Fruit fly (Drosophila melanogaster) whole organism, embryonic: ENCODE data around the gene ZnT77C.
A peak's percentile ranks its signal among the peaks of the same experiment; 100 is the strongest.

Experiments
- Awh ChIP-seq: fragments of 200-800 bp; sonication (Bioruptor generic); IDR thresholded peaks from 2 replicates; pipeline ENCODE4, ENCODE4 v1.3.6; 2022; ENCODE audit warnings: missing biosample characterization, missing genetic modification characterization
- Bteb2 ChIP-seq: fragments of 200-800 bp; sonication (Bioruptor generic); optimal IDR thresholded peaks from 2 replicates; lab custom pipeline; 2016; ENCODE audit warnings: missing biosample characterization, missing genetic modification characterization
- CG10321 ChIP-seq: fragments of 200-800 bp; sonication (Bioruptor generic); IDR thresholded peaks from 2 replicates; pipeline ENCODE4 v1.3.6; 2022; ENCODE audit warnings: missing biosample characterization, missing genetic modification characterization
- CG10979 ChIP-seq: fragments of 200-800 bp; sonication (Bioruptor generic); optimal IDR thresholded peaks from 2 replicates; lab custom pipeline; 2018; ENCODE audit warnings: missing biosample characterization, mild to moderate bottlenecking, missing genetic modification characterization, moderate library complexity
- CG11695 ChIP-seq: fragments of 200-800 bp; sonication (Bioruptor generic); IDR thresholded peaks from 3 replicates; pipeline ENCODE4 v1.3.6; 2022; ENCODE audit warnings: missing biosample characterization, missing genetic modification characterization
- CG12071 ChIP-seq: fragments of 200-800 bp; sonication (Bioruptor generic); optimal IDR thresholded peaks from 3 replicates; lab custom pipeline; 2018; ENCODE audit warnings: missing biosample characterization, mild to moderate bottlenecking, missing genetic modification characterization
- CG12391 ChIP-seq: fragments of 200-800 bp; sonication (Bioruptor generic); optimal IDR thresholded peaks from 3 replicates; lab custom pipeline; 2018; ENCODE audit warnings: missing biosample characterization, mild to moderate bottlenecking, missing genetic modification characterization, moderate library complexity
- CG12744 ChIP-seq: fragments of 200-800 bp; sonication (Bioruptor generic); optimal IDR thresholded peaks from 2 replicates; lab custom pipeline; 2016; ENCODE audit warnings: missing biosample characterization, missing genetic modification characterization
- CG12769 ChIP-seq: fragments of 200-800 bp; sonication (Bioruptor generic); optimal IDR thresholded peaks from 2 replicates; lab custom pipeline; 2019; ENCODE audit warnings: missing biosample characterization, mild to moderate bottlenecking, missing genetic modification characterization, moderate library complexity
- CG14050 ChIP-seq: fragments of 200-800 bp; sonication (Bioruptor generic); IDR thresholded peaks from 3 replicates; pipeline ENCODE4 v1.3.6; 2022; ENCODE audit warnings: missing biosample characterization, missing genetic modification characterization
- CG16815 ChIP-seq: fragments of 200-800 bp; sonication (Bioruptor generic); optimal IDR thresholded peaks from 3 replicates; lab custom pipeline; 2017; ENCODE audit warnings: missing biosample characterization, mild to moderate bottlenecking, missing genetic modification characterization
- CG17328 ChIP-seq: fragments of 200-800 bp; sonication (Bioruptor generic); IDR thresholded peaks from 2 replicates; pipeline ENCODE4 v1.3.6; 2022; ENCODE audit warnings: missing biosample characterization, missing genetic modification characterization
- CG17385 ChIP-seq: fragments of 200-800 bp; sonication (Bioruptor generic); optimal IDR thresholded peaks from 3 replicates; lab custom pipeline; 2018; ENCODE audit warnings: missing biosample characterization, mild to moderate bottlenecking, missing genetic modification characterization
- CG2889 ChIP-seq: fragments of 200-800 bp; sonication (Bioruptor generic); IDR thresholded peaks from 3 replicates; pipeline ENCODE4 v1.3.6; 2022; ENCODE audit warnings: missing biosample characterization, missing genetic modification characterization
- CG3065 ChIP-seq: fragments of 200-800 bp; sonication (Bioruptor generic); optimal IDR thresholded peaks from 2 replicates; lab custom pipeline; 2016; ENCODE audit warnings: missing biosample characterization, missing genetic modification characterization
- CG31441 ChIP-seq: fragments of 200-800 bp; sonication (Bioruptor generic); IDR thresholded peaks from 2 replicates; pipeline ENCODE4 v1.3.6; 2022; ENCODE audit warnings: missing biosample characterization, missing genetic modification characterization
- CG3838 ChIP-seq: fragments of 200-800 bp; sonication (Bioruptor generic); optimal IDR thresholded peaks from 3 replicates; lab custom pipeline; 2016; ENCODE audit warnings: missing biosample characterization, missing genetic modification characterization
- CG6654 ChIP-seq: fragments of 200-800 bp; sonication (Bioruptor generic); optimal IDR thresholded peaks from 2 replicates; lab custom pipeline; 2017; ENCODE audit warnings: missing biosample characterization, mild to moderate bottlenecking, missing genetic modification characterization
- CG7745 ChIP-seq: fragments of 200-800 bp; sonication (Bioruptor generic); optimal IDR thresholded peaks from 2 replicates; lab custom pipeline; 2018; ENCODE audit warnings: missing biosample characterization, mild to moderate bottlenecking, missing genetic modification characterization, moderate library complexity
- CTCF ChIP-seq: fragments of 200-800 bp; sonication (Bioruptor generic); optimal IDR thresholded peaks from 2 replicates; lab custom pipeline; 2017; ENCODE audit warnings: missing biosample characterization, mild to moderate bottlenecking, missing genetic modification characterization, moderate library complexity
- D19A ChIP-seq: fragments of 200-800 bp; optimal IDR thresholded peaks from 3 replicates; lab custom pipeline; 2019; ENCODE audit warnings: missing biosample characterization, mild to moderate bottlenecking, missing genetic modification characterization, moderate library complexity
- ERR ChIP-seq: fragments of 200-800 bp; sonication (Bioruptor generic); optimal IDR thresholded peaks from 2 replicates; lab custom pipeline; 2016; ENCODE audit warnings: missing biosample characterization, missing genetic modification characterization
- GATAe ChIP-seq: fragments of 200-800 bp; sonication (Bioruptor generic); conservative IDR thresholded peaks from 2 replicates; pipeline ENCODE4 v1.3.6; 2022; ENCODE audit warnings: missing biosample characterization, missing genetic modification characterization
- Oaz ChIP-seq: fragments of 200-800 bp; sonication (Bioruptor generic); IDR thresholded peaks from 2 replicates; pipeline ENCODE4 v1.3.6; 2022; ENCODE audit warnings: missing biosample characterization, missing genetic modification characterization
- Rx ChIP-seq: fragments of 200-800 bp; sonication (Bioruptor generic); IDR thresholded peaks from 2 replicates; pipeline ENCODE4 v1.3.6; 2022; ENCODE audit warnings: missing biosample characterization, missing genetic modification characterization
- Sry-δ ChIP-seq: fragments of 200-800 bp; sonication (Bioruptor generic); optimal IDR thresholded peaks from 2 replicates; lab custom pipeline; 2016; ENCODE audit warnings: missing biosample characterization, missing genetic modification characterization
- TFAM ChIP-seq: fragments of 200-800 bp; sonication (Bioruptor generic); optimal IDR thresholded peaks from 2 replicates; lab custom pipeline; 2017; ENCODE audit warnings: missing biosample characterization, missing genetic modification characterization, inconsistent platforms
- ab ChIP-seq: fragments of 200-800 bp; sonication (Bioruptor generic); optimal IDR thresholded peaks from 2 replicates; lab custom pipeline; 2016; ENCODE audit warnings: missing biosample characterization, missing genetic modification characterization
- ato ChIP-seq: fragments of 200-800 bp; sonication (Bioruptor generic); IDR thresholded peaks from 2 replicates; pipeline ENCODE4 v1.3.6; 2022; ENCODE audit warnings: missing biosample characterization, missing genetic modification characterization; ENCODE audit not compliant: partially characterized antibody
- bowl ChIP-seq: fragments of 200-800 bp; sonication (Bioruptor generic); IDR thresholded peaks from 2 replicates; pipeline ENCODE4 v1.3.6; 2022; ENCODE audit warnings: missing biosample characterization, missing genetic modification characterization
- cad ChIP-seq: fragments of >200 bp; optimal IDR thresholded peaks from 2 replicates; lab custom pipeline; 2017; ENCODE audit warnings: missing biosample characterization, missing genetic modification characterization
- cwo ChIP-seq: fragments of 200-800 bp; sonication (Bioruptor generic); optimal IDR thresholded peaks from 3 replicates; lab custom pipeline; 2017; ENCODE audit warnings: missing biosample characterization, missing genetic modification characterization, mild to moderate bottlenecking, moderate library complexity, missing genetic modification reagents
- fd102C ChIP-seq: fragments of 200-800 bp; sonication (Bioruptor generic); optimal IDR thresholded peaks from 2 replicates; lab custom pipeline; 2018; ENCODE audit warnings: missing biosample characterization, mild to moderate bottlenecking, missing genetic modification characterization, moderate library complexity
- fru ChIP-seq: fragments of >200 bp; optimal IDR thresholded peaks from 2 replicates; lab custom pipeline; 2017
- her ChIP-seq: fragments of 200-800 bp; sonication (Bioruptor generic); optimal IDR thresholded peaks from 2 replicates; lab custom pipeline; 2016; ENCODE audit warnings: missing biosample characterization, missing genetic modification characterization
- hth ChIP-seq: fragments of >200 bp; optimal IDR thresholded peaks from 2 replicates; lab custom pipeline; 2017; ENCODE audit warnings: inconsistent platforms
- kay ChIP-seq: fragments of 200-800 bp; sonication (Bioruptor generic); optimal IDR thresholded peaks from 2 replicates; lab custom pipeline; 2016; ENCODE audit warnings: missing biosample characterization, missing genetic modification characterization
- knrl ChIP-seq: fragments of 200-800 bp; sonication (Bioruptor generic); IDR thresholded peaks from 3 replicates; pipeline ENCODE4 v1.3.6; 2022; ENCODE audit warnings: missing biosample characterization, missing genetic modification characterization; ENCODE audit not compliant: partially characterized antibody
- lmd ChIP-seq: fragments of 200-800 bp; sonication (Bioruptor generic); IDR thresholded peaks from 2 replicates; pipeline ENCODE4 v1.3.6; 2022; ENCODE audit warnings: missing biosample characterization, missing genetic modification characterization
- nau ChIP-seq: fragments of 200-800 bp; sonication (Bioruptor generic); optimal IDR thresholded peaks from 3 replicates; lab custom pipeline; 2017; ENCODE audit warnings: missing biosample characterization, mild to moderate bottlenecking, missing genetic modification characterization, missing genetic modification reagents
- pb ChIP-seq: fragments of 200-800 bp; sonication (Bioruptor generic); optimal IDR thresholded peaks from 3 replicates; lab custom pipeline; 2016; ENCODE audit warnings: missing biosample characterization, missing genetic modification characterization
- peb ChIP-seq: fragments of 200-800 bp; sonication (Bioruptor generic); IDR thresholded peaks from 2 replicates; pipeline ENCODE4 v1.3.6; 2022; ENCODE audit warnings: missing biosample characterization, missing genetic modification characterization
- prd ChIP-seq, 3 experiments: fragments of >200 bp in 2 of 3; fragments of 200-800 bp in 1 of 3; sonication (Bioruptor generic) in 1 of 3; optimal IDR thresholded peaks in 2 of 3; IDR thresholded peaks in 1 of 3; 2 replicates in 2 of 3; 3 replicates in 1 of 3; pipeline versions ENCODE4 v1.3.6 to Lab custom; 2017 to 2022; ENCODE audit warnings: missing biosample characterization in 1 of 3, missing genetic modification characterization in 1 of 3
- repo ChIP-seq: fragments of 200-800 bp; sonication (Bioruptor generic); optimal IDR thresholded peaks from 2 replicates; lab custom pipeline; 2016; ENCODE audit warnings: missing biosample characterization, missing genetic modification characterization
- ro ChIP-seq: fragments of 200-800 bp; sonication (Bioruptor generic); IDR thresholded peaks from 2 replicates; pipeline ENCODE4 v1.3.6; 2022; ENCODE audit warnings: missing biosample characterization, missing genetic modification characterization
- shn ChIP-seq: fragments of 200-800 bp; sonication (Bioruptor generic); optimal IDR thresholded peaks from 3 replicates; lab custom pipeline; 2016; ENCODE audit warnings: missing biosample characterization, missing genetic modification characterization
- sug ChIP-seq: fragments of 200-800 bp; optimal IDR thresholded peaks from 2 replicates; lab custom pipeline; 2019; ENCODE audit warnings: missing biosample characterization, mild to moderate bottlenecking, missing genetic modification characterization, moderate library complexity
- tna ChIP-seq: fragments of 200-800 bp; sonication (Bioruptor generic); IDR thresholded peaks from 2 replicates; pipeline ENCODE4 v1.3.6; 2022; ENCODE audit warnings: missing biosample characterization, missing genetic modification characterization; ENCODE audit not compliant: partially characterized antibody
- usp ChIP-seq: fragments of >200 bp; optimal IDR thresholded peaks from 2 replicates; lab custom pipeline; 2017; ENCODE audit warnings: missing biosample characterization, missing genetic modification characterization
- zfh2 ChIP-seq: fragments of 200-800 bp; sonication (Bioruptor generic); optimal IDR thresholded peaks from 2 replicates; lab custom pipeline; 2016; ENCODE audit warnings: missing biosample characterization, missing genetic modification characterization

ZnT77C gene

dm6 chr3L:20441632-20442469, 52.9 kb downstream of the ZnT77C start, which contains the start of gene CG5910 (continued):
- TF ChIP-seq usp (GFP tag; lab: Kevin White, UChicago), result no peak
- TF ChIP-seq ERR, result no peak
- TF ChIP-seq hth, result no peak
- TF ChIP-seq CG2889 (GFP tag; lab: Robert Waterston, UW), result 0 out of 3 replicates have a peak, but pooled peaks have one; percentile 56
- TF ChIP-seq fru (lab: Kevin White, UChicago), result no peak
- peak; percentile 70 for TF ChIP-seq kay (GFP tag; lab: Kevin White, UChicago)
- TF ChIP-seq CG14050, result peak; percentile 54; the same call in 1 of the 3 replicates
- no peak for TF ChIP-seq knrl (GFP tag; lab: Robert Waterston, UW)
- TF ChIP-seq CG11695 (GFP tag; lab: Robert Waterston, UW), result peak; percentile 87
- peak; percentile 56 for TF ChIP-seq CG12769 (tag; lab: Kevin White, UChicago)
- 0 out of 2 replicates have a peak, but pooled peaks have one; percentile 31 for TF ChIP-seq Rx (GFP tag; lab: Robert Waterston, UW)
- TF ChIP-seq fd102C (GFP tag; lab: Kevin White, UChicago), result no peak
- TF ChIP-seq shn, result no peak
- TF ChIP-seq ato, result no peak
- peak; percentile 88 for TF ChIP-seq cwo (GFP tag; lab: Kevin White, UChicago)
- TF ChIP-seq CG3838 (GFP tag; lab: Kevin White, UChicago), result no peak
- TF ChIP-seq cad (GFP tag; lab: Kevin White, UChicago), result no peak
- no peak for TF ChIP-seq bowl (GFP tag; lab: Robert Waterston, UW)
- TF ChIP-seq CTCF (GFP tag; lab: Kevin White, UChicago), result peak; percentile 36
- TF ChIP-seq CG12071 (GFP tag; lab: Kevin White, UChicago), result no peak
- TF ChIP-seq Sry-δ (GFP tag; lab: Kevin White, UChicago), result no peak
- peak; percentile 60 for TF ChIP-seq CG6654 (GFP tag; lab: Kevin White, UChicago)
- TF ChIP-seq GATAe, result 0 out of 2 replicates have a peak, but pooled peaks have one; percentile 23
- no peak for TF ChIP-seq CG12744 (GFP tag; lab: Kevin White, UChicago)
- TF ChIP-seq CG7745, result no peak
- TF ChIP-seq nau (GFP tag; lab: Kevin White, UChicago), result peak; percentile 53
- TF ChIP-seq pb (GFP tag; lab: Kevin White, UChicago), result no peak
- no peak for TF ChIP-seq TFAM (GFP tag; lab: Kevin White, UChicago)
- TF ChIP-seq tna (GFP tag; lab: Robert Waterston, UW), result no peak
- peak; percentile 81 for TF ChIP-seq CG16815 (GFP tag; lab: Kevin White, UChicago)
- no peak for TF ChIP-seq repo (GFP tag; lab: Kevin White, UChicago)
- peak; percentile 69; the same call in 1 of the 2 replicates for TF ChIP-seq CG17328
- peak; percentile 25 for TF ChIP-seq zfh2
- TF ChIP-seq prd (optimal IDR thresholded peaks at IDR 0.05; lab: Kevin White, UChicago), result no peak
- TF ChIP-seq prd (GFP tag; IDR thresholded peaks at IDR 0.05; lab: Robert Waterston, UW), result peak; percentile 82
- TF ChIP-seq D19A (tag; lab: Kevin White, UChicago), result peak; percentile 91
- peak; percentile 50; the same call in 1 of the 2 replicates for TF ChIP-seq peb
- TF ChIP-seq Oaz (GFP tag; lab: Robert Waterston, UW), result peak; percentile 50; the same call in 1 of the 2 replicates
- peak; percentile 73 for TF ChIP-seq CG3065 (GFP tag; lab: Kevin White, UChicago)
- TF ChIP-seq CG10979, result peak; percentile 95
- no peak for TF ChIP-seq her
- no peak for TF ChIP-seq ab (GFP tag; lab: Kevin White, UChicago)
- peak; percentile 48 for TF ChIP-seq Bteb2
- TF ChIP-seq CG12391, result peak; percentile 94
- TF ChIP-seq CG10321 (GFP tag; lab: Robert Waterston, UW), result no peak
- TF ChIP-seq sug, result peak; percentile 84
- peak; percentile 84 for TF ChIP-seq lmd (GFP tag; lab: Robert Waterston, UW)
- TF ChIP-seq CG17385 (GFP tag; lab: Kevin White, UChicago), result peak; percentile 83
- peak; percentile 67 for TF ChIP-seq Awh
- peak; percentile 95 for TF ChIP-seq CG31441 (GFP tag; lab: Robert Waterston, UW)
- TF ChIP-seq ro (GFP tag; lab: Robert Waterston, UW), result peak; percentile 68; the same call in 1 of the 2 replicates
